Worm (Caenorhabditis elegans): ENCODE data around the gene srt-65.
A peak's percentile ranks its signal among the peaks of the same experiment; 100 is the strongest.

Gene srt-65

ce11 chrV:5137919-5138318, 34.8 kb downstream of the srt-65 start, which contains the start of gene F14F9.3:
TSS of gene F14F9.3 (plus strand) at chrV:5138219.
- TF ChIP-seq attf-3 (GFP tag; conservative IDR thresholded peaks at IDR 0.05) (no peak), sptf-2 (GFP tag; optimal IDR thresholded peaks at IDR 0.05) (no peak), nhr-179 (tag; optimal IDR thresholded peaks at IDR 0.05) (no peak), lsl-1 (GFP tag; optimal IDR thresholded peaks at IDR 0.05) (no peak), efl-1 (GFP tag; optimal IDR thresholded peaks at IDR 0.05) (no peak), lin-35 (GFP tag; optimal IDR thresholded peaks at IDR 0.05) (no peak), dpl-1 (GFP tag; optimal IDR thresholded peaks at IDR 0.05) (no peak), hsf-1 (GFP tag; IDR thresholded peaks at IDR 0.05) (no peak), tlf-1 (GFP tag; optimal IDR thresholded peaks at IDR 0.05) (no peak), mxl-1 (tag; optimal IDR thresholded peaks at IDR 0.05) (no peak), T26A5.8 (tag; optimal IDR thresholded peaks at IDR 0.05) (no peak), ztf-6 (GFP tag; IDR thresholded peaks at IDR 0.05) (no peak), rec-8 (tag; optimal IDR thresholded peaks at IDR 0.05) (no peak), Y95B8A.8 (GFP tag; IDR thresholded peaks at IDR 0.05) (no peak), egl-18 (GFP tag; IDR thresholded peaks at IDR 0.05) (no peak), F10E7.11 (tag; optimal IDR thresholded peaks at IDR 0.05) (no peak), ama-1 (optimal IDR thresholded peaks at IDR 0.05) (no peak), ama-1 (GFP tag; optimal IDR thresholded peaks at IDR 0.05) (no peak), gei-17 (GFP tag; optimal IDR thresholded peaks at IDR 0.05) (no peak), ztf-18 (tag; optimal IDR thresholded peaks at IDR 0.05) (no peak)

ce11 chrV:5132441-5132840, 40.3 kb downstream of the srt-65 start, which contains the start of gene F14F9.4:
TSS of gene F14F9.4 (plus strand) at chrV:5132741.
- TF ChIP-seq F10E7.11 (tag; optimal IDR thresholded peaks at IDR 0.05) (no peak), dox-1 (GFP tag; IDR thresholded peaks at IDR 0.05) (no peak), dpl-1 (GFP tag; optimal IDR thresholded peaks at IDR 0.05) (no peak), F39B2.1 (GFP tag; IDR thresholded peaks at IDR 0.05) (no peak), B0261.1 (tag; optimal IDR thresholded peaks at IDR 0.05) (no peak), pha-4 (tag; optimal IDR thresholded peaks at IDR 0.05) (no peak), madf-3 (GFP tag; IDR thresholded peaks at IDR 0.05) (no peak), cebp-1 (GFP tag; IDR thresholded peaks at IDR 0.05) (no peak), cebp-1 (tag; optimal IDR thresholded peaks at IDR 0.05) (no peak), attf-3 (GFP tag; conservative IDR thresholded peaks at IDR 0.05) (no peak), sdz-38 (tag; optimal IDR thresholded peaks at IDR 0.05) (no peak), F49E8.2 (tag; optimal IDR thresholded peaks at IDR 0.05; ENCODE audit: insufficient read depth) (no peak), ama-1 (optimal IDR thresholded peaks at IDR 0.05) (no peak), ama-1 (GFP tag; optimal IDR thresholded peaks at IDR 0.05) (no peak), Y79H2A.3 (GFP tag; conservative IDR thresholded peaks at IDR 0.05) (no peak), ztf-22 (GFP tag; optimal IDR thresholded peaks at IDR 0.05) (no peak), Y56A3A.18 (GFP tag; IDR thresholded peaks at IDR 0.05) (no peak), madf-8 (GFP tag; conservative IDR thresholded peaks at IDR 0.05) (no peak), mes-4 (tag; optimal IDR thresholded peaks at IDR 0.05) (no peak)

ce11 chrV:5131380-5131779, 41.4 kb downstream of the srt-65 start:
- TF ChIP-seq gei-17 (GFP tag; optimal IDR thresholded peaks at IDR 0.05) (no peak), cebp-1 (GFP tag; IDR thresholded peaks at IDR 0.05) (peak; percentile 97), cebp-1 (tag; optimal IDR thresholded peaks at IDR 0.05) (peak; percentile 99), attf-5 (GFP tag; optimal IDR thresholded peaks at IDR 0.05) (peak; percentile 44)

- no peak for TF ChIP-seq hlh-12 (tag; optimal IDR thresholded peaks at IDR 0.05)
- TF ChIP-seq efl-1 (GFP tag; optimal IDR thresholded peaks at IDR 0.05), result no peak
- no peak for TF ChIP-seq F10E7.11 (tag; optimal IDR thresholded peaks at IDR 0.05)
- no peak for TF ChIP-seq madf-6 (GFP tag; IDR thresholded peaks at IDR 0.05)
- no peak for TF ChIP-seq C06A6.2 (GFP tag; conservative IDR thresholded peaks at IDR 0.05)
- no peak for TF ChIP-seq lin-26 (GFP tag; IDR thresholded peaks at IDR 0.05)
These were observed 42.7 kb downstream of the srt-65 start, which contains the start of gene F14F9.8 for ce11 chrV:5130018-5130417. TSS of gene F14F9.8 (plus strand) at chrV:5130318.

Measured in whole organism, young adult.